Worm (Caenorhabditis elegans) whole organism, L1 larva: ENCODE measurements around the gene abhd-5.1.

Experiments
- C16A3.4 ChIP-seq: fragments of 150-350 bp; optimal IDR thresholded peaks from 2 replicates; lab custom pipeline; 2014; ENCODE audit warnings: missing biosample characterization, missing genetic modification characterization
- alr-1 ChIP-seq: fragments of 200-800 bp; sonication (Bioruptor generic); optimal IDR thresholded peaks from 2 replicates; lab custom pipeline; 2018; ENCODE audit warnings: borderline replicate concordance, mild to moderate bottlenecking, missing genetic modification characterization, missing compliant biosample characterization
- aly-2 ChIP-seq: fragments of 150-350 bp; optimal IDR thresholded peaks from 2 replicates; lab custom pipeline; 2014; ENCODE audit warnings: missing biosample characterization, missing genetic modification characterization
- blmp-1 ChIP-seq: fragments of 150-350 bp; optimal IDR thresholded peaks from 2 replicates; lab custom pipeline; 2014; ENCODE audit warnings: missing biosample characterization, missing genetic modification characterization
- ceh-90 ChIP-seq: sonication (generic microtip); optimal IDR thresholded peaks from 2 replicates; lab custom pipeline; 2016; ENCODE audit warnings: missing genetic modification characterization, missing compliant biosample characterization
- efl-1 ChIP-seq, 4 experiments: fragments of 150-350 bp; optimal IDR thresholded peaks in 3 of 4; peaks in 1 of 4; 1 replicate in 1 of 4; 2 replicates in 3 of 4; lab custom pipeline; 2014; ENCODE audit warnings: missing biosample characterization in 2 of 4, missing genetic modification characterization in 2 of 4, missing genetic modification reagents in 2 of 4
- egl-13 ChIP-seq: sonication (generic microtip); optimal IDR thresholded peaks from 2 replicates; lab custom pipeline; 2016; ENCODE audit warnings: missing genotype, missing genetic modification reagents, missing genetic modification characterization, missing compliant biosample characterization
- fos-1 ChIP-seq: fragments of 150-350 bp; optimal IDR thresholded peaks from 2 replicates; lab custom pipeline; 2014; ENCODE audit warnings: missing biosample characterization, missing genetic modification characterization
- grh-1 ChIP-seq: fragments of 200-800 bp; sonication (Bioruptor generic); IDR thresholded peaks from 2 replicates; pipeline ENCODE4 v1.3.6; 2022; ENCODE audit warnings: missing genetic modification reagents, missing genetic modification characterization, missing compliant biosample characterization
- hlh-4 ChIP-seq: sonication (generic microtip); optimal IDR thresholded peaks from 2 replicates; lab custom pipeline; 2016; ENCODE audit warnings: mild to moderate bottlenecking, missing genetic modification characterization, missing compliant biosample characterization
- irx-1 ChIP-seq: sonication (generic microtip); optimal IDR thresholded peaks from 2 replicates; lab custom pipeline; 2016; ENCODE audit warnings: missing genetic modification characterization, missing compliant biosample characterization
- jun-1 ChIP-seq: fragments of 150-350 bp; optimal IDR thresholded peaks from 2 replicates; lab custom pipeline; 2014; ENCODE audit warnings: missing biosample characterization, missing genetic modification reagents, missing genetic modification characterization
- lin-14 ChIP-seq: fragments of 200-800 bp; sonication (Bioruptor generic); optimal IDR thresholded peaks from 2 replicates; lab custom pipeline; 2018; ENCODE audit warnings: mild to moderate bottlenecking, missing genetic modification characterization, moderate library complexity, missing compliant biosample characterization
- lin-15B ChIP-seq: fragments of 150-350 bp; sonication (generic microtip); optimal IDR thresholded peaks from 3 replicates; lab custom pipeline; 2014; ENCODE audit warnings: missing biosample characterization, missing genetic modification characterization
- lin-35 ChIP-seq, 2 experiments: fragments of 150-350 bp; optimal IDR thresholded peaks; 2 replicates each; lab custom pipeline; 2014; ENCODE audit warnings: missing biosample characterization in 2 of 2, missing genetic modification characterization in 2 of 2, missing genetic modification reagents in 2 of 2
- lin-39 ChIP-seq: fragments of 150-350 bp; optimal IDR thresholded peaks from 2 replicates; lab custom pipeline; 2014; ENCODE audit warnings: missing biosample characterization, missing genetic modification reagents, missing genetic modification characterization
- lir-3 ChIP-seq: sonication (generic microtip); optimal IDR thresholded peaks from 2 replicates; lab custom pipeline; 2016; ENCODE audit warnings: mild to moderate bottlenecking, missing genetic modification characterization, moderate library complexity, missing compliant biosample characterization; ENCODE audit not compliant: poor library complexity
- mep-1 ChIP-seq: fragments of 150-350 bp; optimal IDR thresholded peaks from 2 replicates; lab custom pipeline; 2014; ENCODE audit warnings: missing biosample characterization, missing genetic modification characterization
- nhr-11 ChIP-seq: fragments of 150-350 bp; optimal IDR thresholded peaks from 2 replicates; lab custom pipeline; 2014; ENCODE audit warnings: missing biosample characterization, missing genetic modification characterization
- nhr-12 ChIP-seq: sonication (generic microtip); optimal IDR thresholded peaks from 2 replicates; lab custom pipeline; 2017; ENCODE audit warnings: missing biosample characterization, missing genetic modification characterization
- nhr-19 ChIP-seq: fragments of 200-800 bp; sonication (Bioruptor generic); conservative IDR thresholded peaks from 2 replicates; pipeline ENCODE4 v1.3.6; 2022; ENCODE audit warnings: missing genetic modification characterization, missing compliant biosample characterization
- nhr-237 ChIP-seq: fragments of 150-350 bp; optimal IDR thresholded peaks from 2 replicates; lab custom pipeline; 2014; ENCODE audit warnings: missing biosample characterization, missing genetic modification characterization
- nhr-47 ChIP-seq: sonication (generic microtip); optimal IDR thresholded peaks from 2 replicates; lab custom pipeline; 2016; ENCODE audit warnings: mild to moderate bottlenecking, missing genetic modification characterization, moderate library complexity, missing compliant biosample characterization
- nhr-71 ChIP-seq: sonication (generic microtip); optimal IDR thresholded peaks from 2 replicates; lab custom pipeline; 2016; ENCODE audit warnings: mild to moderate bottlenecking, missing genetic modification characterization, moderate library complexity, missing compliant biosample characterization
- nhr-90 ChIP-seq: sonication (generic microtip); optimal IDR thresholded peaks from 2 replicates; lab custom pipeline; 2016; ENCODE audit warnings: mild to moderate bottlenecking, missing genetic modification characterization, missing compliant biosample characterization; ENCODE audit not compliant: poor library complexity
- pag-3 ChIP-seq: sonication (generic microtip); optimal IDR thresholded peaks from 2 replicates; lab custom pipeline; 2017; ENCODE audit warnings: missing genetic modification characterization, mild to moderate bottlenecking, missing compliant biosample characterization, antibody characterized with exemption, borderline replicate concordance; ENCODE audit not compliant: insufficient read depth
- pax-3 ChIP-seq: fragments of 200-800 bp; sonication (Bioruptor generic); optimal IDR thresholded peaks from 2 replicates; lab custom pipeline; 2018; ENCODE audit warnings: mild to moderate bottlenecking, missing genetic modification characterization, moderate library complexity, missing compliant biosample characterization
- pqm-1 ChIP-seq: sonication (generic microtip); optimal IDR thresholded peaks from 3 replicates; lab custom pipeline; 2017; ENCODE audit warnings: missing biosample characterization, missing genetic modification characterization
- skn-1 ChIP-seq: fragments of 150-350 bp; optimal IDR thresholded peaks from 2 replicates; lab custom pipeline; 2014; ENCODE audit warnings: missing biosample characterization, missing genetic modification characterization
- snpc-4 ChIP-seq: fragments of 150-350 bp; optimal IDR thresholded peaks from 2 replicates; lab custom pipeline; 2014; ENCODE audit warnings: missing biosample characterization, missing genetic modification characterization
- snu-23 ChIP-seq: sonication (generic microtip); optimal IDR thresholded peaks from 2 replicates; lab custom pipeline; 2016; ENCODE audit warnings: missing genetic modification characterization, missing compliant biosample characterization
- sox-4 ChIP-seq: sonication (generic microtip); optimal IDR thresholded peaks from 2 replicates; lab custom pipeline; 2016; ENCODE audit warnings: missing genetic modification characterization, missing compliant biosample characterization
- sptf-1 ChIP-seq: fragments of 150-350 bp; optimal IDR thresholded peaks from 2 replicates; lab custom pipeline; 2014; ENCODE audit warnings: missing biosample characterization, missing genetic modification characterization
- tbx-2 ChIP-seq: sonication (generic microtip); optimal IDR thresholded peaks from 2 replicates; lab custom pipeline; 2016; ENCODE audit warnings: missing genetic modification characterization, missing compliant biosample characterization
- unc-30 ChIP-seq: sonication (generic microtip); optimal IDR thresholded peaks from 2 replicates; lab custom pipeline; 2017; ENCODE audit warnings: missing biosample characterization, missing genetic modification characterization
- unc-62 ChIP-seq: fragments of 150-350 bp; optimal IDR thresholded peaks from 2 replicates; lab custom pipeline; 2014; ENCODE audit warnings: missing biosample characterization, missing genetic modification reagents, missing genetic modification characterization
- unc-86 ChIP-seq: sonication (generic microtip); optimal IDR thresholded peaks from 2 replicates; lab custom pipeline; 2016; ENCODE audit warnings: missing genetic modification characterization, missing compliant biosample characterization
- unc-98 ChIP-seq: fragments of 200-800 bp; sonication (Bioruptor generic); IDR thresholded peaks from 2 replicates; pipeline ENCODE4 v1.3.6; 2022; ENCODE audit warnings: missing genetic modification characterization, missing compliant biosample characterization
- xbp-1 ChIP-seq: sonication (generic microtip); optimal IDR thresholded peaks from 2 replicates; lab custom pipeline; 2016; ENCODE audit warnings: missing genetic modification characterization, missing compliant biosample characterization

Gene abhd-5.1

DNA sequence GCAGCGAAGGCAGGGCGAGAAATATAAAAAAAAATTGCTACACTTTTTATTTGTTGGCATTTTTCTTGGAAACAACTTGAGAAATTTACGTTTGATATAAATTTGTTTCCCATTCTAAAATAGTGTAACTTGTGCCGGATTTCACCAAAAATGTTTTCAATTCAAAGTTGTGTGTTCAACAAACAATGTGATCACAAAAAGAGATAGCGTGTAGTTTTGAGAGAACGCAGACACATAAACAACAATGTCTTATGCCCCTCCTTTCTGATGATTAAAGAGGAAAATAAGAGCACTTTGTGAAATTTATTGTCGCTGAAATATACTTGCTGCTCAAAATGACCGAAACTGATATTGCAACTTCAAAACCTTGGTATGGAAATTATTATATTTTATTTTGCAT, at the start of gene abhd-5.1:
Gene abhd-5.1 (plus strand): TSS at position 230 of the 400 bp plus-strand sequence.
- TF ChIP-seq aly-2 (no peak), blmp-1 (no peak), nhr-90 (tag; lab: Kevin White, UChicago) (peak; percentile 6), hlh-4 (tag; lab: Kevin White, UChicago) (no peak), pqm-1 (tag; lab: Kevin White, UChicago) (no peak), lin-39 (no peak), lin-14 (GFP tag; lab: Kevin White, UChicago) (peak; percentile 63), grh-1 (GFP tag; lab: Robert Waterston, UW) (no peak), egl-13 (tag; lab: Kevin White, UChicago) (no peak), fos-1 (tag; lab: Kevin White, UChicago) (no peak), lin-35 (GFP tag; optimal IDR thresholded peaks at IDR 0.05; lab: Kevin White, UChicago) (peak in 1 of 2 experiments; percentile 28), nhr-12 (tag; lab: Kevin White, UChicago) (no peak), irx-1 (tag; lab: Kevin White, UChicago) (no peak), alr-1 (tag; lab: Kevin White, UChicago) (no peak), snu-23 (GFP tag; lab: Kevin White, UChicago) (peak; percentile 12), mep-1 (tag; lab: Kevin White, UChicago) (peak; percentile 27), lin-15B (tag; lab: Kevin White, UChicago) (no peak), pax-3 (tag; lab: Kevin White, UChicago) (no peak), sox-4 (tag; lab: Kevin White, UChicago) (no peak), nhr-19 (GFP tag; lab: Robert Waterston, UW) (no peak), unc-98 (GFP tag; lab: Robert Waterston, UW) (no peak), jun-1 (tag; lab: Kevin White, UChicago) (no peak), nhr-71 (tag; lab: Kevin White, UChicago) (peak; percentile 4), unc-62 (GFP tag; lab: Kevin White, UChicago) (no peak), nhr-237 (tag; lab: Kevin White, UChicago) (no peak), nhr-47 (no peak)

DNA sequence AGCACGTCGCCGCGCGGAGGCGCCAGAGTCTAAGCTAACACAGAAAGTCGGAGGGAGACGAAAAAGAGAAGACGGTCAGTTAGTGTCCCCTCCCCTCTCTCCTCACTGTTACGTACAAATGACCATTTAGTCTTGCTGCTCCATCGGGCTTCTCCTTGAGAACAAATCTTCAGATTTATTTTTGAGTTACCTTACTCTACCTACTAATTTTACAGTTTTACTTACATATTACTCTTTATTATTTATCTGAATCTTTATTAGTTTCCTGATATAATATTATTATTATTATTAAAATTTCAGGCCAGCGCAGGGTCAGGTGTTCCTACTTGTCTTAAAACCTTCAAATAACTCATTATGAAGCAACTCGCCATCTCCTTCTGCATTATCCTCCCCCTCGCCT, 46.7 kb upstream of the abhd-5.1 start, which contains the start of gene R02F11.1:
Gene R02F11.1 (plus strand): TSS at position 301 of the 400 bp plus-strand sequence.
- TF ChIP-seq sptf-1 (tag; lab: Kevin White, UChicago) (no peak), lin-39 (no peak), C16A3.4 (tag; lab: Kevin White, UChicago) (no peak), lin-15B (tag; lab: Kevin White, UChicago) (no peak), skn-1 (no peak), nhr-47 (no peak), xbp-1 (tag; lab: Kevin White, UChicago) (no peak), lir-3 (no peak), pag-3 (tag; lab: Kevin White, UChicago) (no peak), lin-35 (GFP tag; optimal IDR thresholded peaks at IDR 0.05; lab: Kevin White, UChicago) (no peak), jun-1 (tag; lab: Kevin White, UChicago) (no peak), pqm-1 (tag; lab: Kevin White, UChicago) (no peak), tbx-2 (tag; lab: Kevin White, UChicago) (no peak), ceh-90 (tag; lab: Kevin White, UChicago) (no peak), unc-30 (tag; lab: Kevin White, UChicago) (no peak), grh-1 (GFP tag; lab: Robert Waterston, UW) (no peak), egl-13 (tag; lab: Kevin White, UChicago) (no peak)

DNA sequence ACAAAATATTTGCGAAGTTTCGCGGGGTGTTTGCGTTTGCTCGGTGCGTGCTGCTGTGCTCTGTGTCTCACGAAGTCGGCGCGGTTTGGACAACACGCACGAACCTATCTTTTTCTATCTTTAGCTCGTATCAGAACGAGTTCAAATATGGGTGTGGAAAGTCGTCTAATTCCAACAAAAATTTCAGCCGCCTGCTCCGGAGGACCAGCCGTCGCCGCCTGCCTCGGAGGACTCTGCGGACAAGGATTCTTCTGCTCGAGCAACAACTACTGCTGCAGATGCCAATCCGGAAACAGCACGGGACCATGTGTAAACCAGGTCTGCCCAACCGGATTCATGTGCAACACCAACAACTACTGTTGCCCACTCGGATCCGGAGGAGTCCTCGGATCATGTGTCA, 45.5 kb upstream of the abhd-5.1 start:
- TF ChIP-seq nhr-71 (tag; lab: Kevin White, UChicago) (no peak), unc-86 (tag; lab: Kevin White, UChicago) (no peak), egl-13 (tag; lab: Kevin White, UChicago) (no peak), efl-1 (optimal IDR thresholded peaks at IDR 0.05; lab: Kevin White, UChicago) (no peak), efl-1 (GFP tag; optimal IDR thresholded peaks at IDR 0.05 in 1 of 2; lab: Kevin White, UChicago) (peak in 1 of 2 experiments; percentile 87), nhr-11 (tag; lab: Kevin White, UChicago) (no peak), xbp-1 (tag; lab: Kevin White, UChicago) (no peak), snpc-4 (tag; lab: Kevin White, UChicago) (no peak)
- TF ChIP-seq, all 84 proteins: peak for 1
